Fruit fly (Drosophila melanogaster) whole organism, pupa: ENCODE measurements around the gene Phf7.
"Not testable (repeated sequence)": the region's sequence is repeated elsewhere in the genome, so short reads cannot be mapped to it uniquely, and the experiment has no call there.

ENCODE experiments used
- CG17806 ChIP-seq: fragments of 200-800 bp; sonication (Bioruptor generic); optimal IDR thresholded peaks from 2 replicates; lab custom pipeline; 2018; ENCODE audit warnings: missing biosample characterization, mild to moderate bottlenecking, missing genetic modification characterization, moderate library complexity
- CG34367 ChIP-seq: fragments of 200-800 bp; sonication (Bioruptor generic); optimal IDR thresholded peaks from 2 replicates; lab custom pipeline; 2018; ENCODE audit warnings: missing biosample characterization, mild to moderate bottlenecking, missing genetic modification characterization
- CG8159 ChIP-seq: fragments of 200-800 bp; sonication (Bioruptor generic); optimal IDR thresholded peaks from 3 replicates; lab custom pipeline; 2018; ENCODE audit warnings: missing biosample characterization, mild to moderate bottlenecking, missing genetic modification characterization, moderate library complexity
- CG8301 ChIP-seq: fragments of 200-800 bp; sonication (Bioruptor generic); optimal IDR thresholded peaks from 2 replicates; lab custom pipeline; 2018; ENCODE audit warnings: missing biosample characterization, mild to moderate bottlenecking, missing genetic modification characterization
- CG9948 ChIP-seq: fragments of 200-800 bp; sonication (Bioruptor generic); optimal IDR thresholded peaks from 2 replicates; lab custom pipeline; 2018; ENCODE audit warnings: missing biosample characterization, mild to moderate bottlenecking, missing genetic modification characterization, moderate library complexity
- Pif1A ChIP-seq: fragments of 200-800 bp; sonication (Bioruptor generic); optimal IDR thresholded peaks from 3 replicates; lab custom pipeline; 2016; ENCODE audit warnings: missing biosample characterization, missing genetic modification characterization
- fd96Ca ChIP-seq: fragments of 200-800 bp; sonication (Bioruptor generic); IDR thresholded peaks from 3 replicates; pipeline ENCODE4 v1.3.6; 2022; ENCODE audit warnings: missing biosample characterization, missing genetic modification characterization

DNA sequence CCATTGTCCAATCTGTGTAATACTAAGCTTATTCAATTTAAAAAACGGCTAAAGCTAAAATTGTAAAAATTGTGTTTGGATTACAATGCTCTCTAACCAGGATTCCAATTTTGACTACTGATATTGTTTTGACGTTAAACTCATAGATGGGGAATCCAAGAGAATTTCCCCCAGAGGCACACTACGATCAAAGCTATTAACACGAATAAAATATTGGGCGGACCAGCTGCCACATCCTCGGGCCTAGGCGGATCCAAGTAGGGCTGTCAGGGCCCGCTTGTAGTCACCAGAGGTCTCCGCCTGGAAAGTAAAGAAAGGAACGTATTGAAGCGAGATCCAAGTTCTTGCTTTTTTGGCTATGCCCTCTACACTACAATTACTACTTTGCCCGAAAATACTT, 36.2 kb upstream of the Phf7 start, which contains the start of gene SdicA:
- not testable (repeated sequence) for TF ChIP-seq Pif1A (GFP tag; lab: Kevin White, UChicago); CG34367; CG8301 (tag; lab: Kevin White, UChicago); CG9948 (tag; lab: Kevin White, UChicago); CG8159 (tag; lab: Kevin White, UChicago); CG17806 (tag; lab: Kevin White, UChicago); fd96Ca (GFP tag; lab: Robert Waterston, UW)
